Worm (Caenorhabditis elegans): Measurements from ENCODE around the gene R05G9.3.

Gene R05G9.3

DNA sequence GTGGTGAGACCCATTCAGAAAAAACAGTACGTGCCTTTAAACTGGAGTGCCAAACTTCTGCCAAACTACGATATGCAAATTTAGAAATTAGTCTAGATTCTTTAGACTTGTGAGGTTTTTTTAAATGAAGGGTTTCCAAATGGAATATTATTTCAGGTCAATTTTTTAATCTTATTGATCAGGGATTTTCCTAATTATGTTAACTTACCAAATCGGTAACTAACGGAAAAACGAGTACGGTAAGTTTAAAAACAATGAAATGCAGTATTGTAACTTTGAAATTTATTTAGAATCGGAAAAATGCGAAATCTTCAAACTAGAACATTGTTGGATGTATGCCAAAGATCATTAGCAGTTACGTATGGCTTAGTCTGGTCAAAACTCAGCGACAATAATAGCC is 15.0 kb upstream of the R05G9.3 start, which contains the start of gene C56E6.7:
TSS of gene C56E6.7 (plus strand) at position 301 of the 400 bp plus-strand sequence.
- TF ChIP-seq C04F5.9 (tag; optimal IDR thresholded peaks at IDR 0.05), result no peak
- no peak for TF ChIP-seq alr-1 (tag; optimal IDR thresholded peaks at IDR 0.05; ENCODE audit: borderline replicate concordance)
- TF ChIP-seq nhr-71 (tag; optimal IDR thresholded peaks at IDR 0.05), result no peak
- TF ChIP-seq fos-1 (tag; optimal IDR thresholded peaks at IDR 0.05), result no peak
- no peak for TF ChIP-seq nhr-84 (tag; optimal IDR thresholded peaks at IDR 0.05)
- TF ChIP-seq sptf-1 (tag; optimal IDR thresholded peaks at IDR 0.05), result no peak
- TF ChIP-seq ceh-82 (tag; optimal IDR thresholded peaks at IDR 0.05), result no peak
- TF ChIP-seq xbp-1 (tag; optimal IDR thresholded peaks at IDR 0.05), result no peak
- TF ChIP-seq aha-1 (tag; optimal IDR thresholded peaks at IDR 0.05), result no peak
- TF ChIP-seq fkh-8 (tag; optimal IDR thresholded peaks at IDR 0.05), result no peak
- TF ChIP-seq swsn-7 (tag; optimal IDR thresholded peaks at IDR 0.05), result no peak
- no peak for TF ChIP-seq hlh-4 (tag; optimal IDR thresholded peaks at IDR 0.05)

DNA sequence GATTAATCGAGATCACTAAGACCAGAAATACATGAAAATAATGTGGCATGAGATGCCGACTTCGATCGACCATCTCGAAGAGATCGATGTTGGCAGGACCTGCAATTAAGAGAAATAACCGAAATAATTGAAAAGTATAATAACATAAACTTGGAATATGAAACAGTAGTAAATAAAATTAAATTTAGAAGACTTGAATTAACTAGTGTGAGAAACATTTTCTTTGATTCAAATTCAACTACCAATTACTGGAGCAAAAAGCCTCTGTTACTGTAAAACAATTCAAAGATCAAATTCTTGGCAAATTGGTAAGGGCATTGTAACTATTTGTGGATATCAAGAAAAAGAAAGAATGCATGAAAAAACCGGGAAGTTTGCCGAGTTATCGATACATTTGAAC is 12.6 kb upstream of the R05G9.3 start, which contains the start of gene R05G9R.1:
TSS of gene R05G9R.1 (minus strand) at position 101 of the 400 bp plus-strand sequence.
- TF ChIP-seq efl-1 (optimal IDR thresholded peaks at IDR 0.05) (no peak), efl-1 (GFP tag; optimal IDR thresholded peaks at IDR 0.05 in 1 of 2) (peak in 1 of 2 experiments; percentile 9), mep-1 (tag; optimal IDR thresholded peaks at IDR 0.05) (no peak)

ce11 chrII:6513357-6513756 is 12.0 kb upstream of the R05G9.3 start:
- no peak for TF ChIP-seq nhr-28 (tag; optimal IDR thresholded peaks at IDR 0.05)
- TF ChIP-seq blmp-1 (tag; optimal IDR thresholded peaks at IDR 0.05), result peak; percentile 65
- TF ChIP-seq lir-3 (tag; optimal IDR thresholded peaks at IDR 0.05; ENCODE audit: poor library complexity), result no peak
- TF ChIP-seq C16A3.4 (tag; optimal IDR thresholded peaks at IDR 0.05), result no peak

DNA sequence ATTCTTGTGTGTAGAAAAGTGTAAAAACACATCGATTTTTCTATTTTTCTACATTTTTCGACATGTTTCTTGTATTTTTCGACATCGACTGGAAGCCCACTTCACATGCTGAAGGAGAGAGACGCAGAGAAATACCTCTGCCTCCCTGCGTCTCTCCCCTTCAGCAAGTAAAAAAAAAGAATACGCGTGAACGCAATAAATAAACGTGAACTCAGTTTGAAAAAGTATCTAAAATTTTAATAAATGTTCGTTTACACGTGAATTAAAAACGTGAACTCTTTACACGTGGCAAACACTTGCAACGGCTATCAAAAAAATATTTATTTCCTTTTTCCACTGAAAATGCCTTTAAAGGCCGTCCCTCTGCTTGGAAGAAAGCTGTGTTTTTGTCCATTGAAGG is 1.5 kb upstream of the R05G9.3 start, which contains the start of gene R05G9.1:
TSS of gene R05G9.1 (plus strand) at position 343 of the 400 bp plus-strand sequence.
- TF ChIP-seq efl-1 (optimal IDR thresholded peaks at IDR 0.05) (peak; percentile 19 to 35), efl-1 (GFP tag; optimal IDR thresholded peaks at IDR 0.05 in 1 of 2) (peak; percentile 1 to 90), swsn-7 (tag; optimal IDR thresholded peaks at IDR 0.05) (no peak), tbx-2 (tag; optimal IDR thresholded peaks at IDR 0.05) (no peak), C04F5.9 (tag; optimal IDR thresholded peaks at IDR 0.05) (no peak), lin-14 (GFP tag; optimal IDR thresholded peaks at IDR 0.05) (peak; percentile 43)

DNA sequence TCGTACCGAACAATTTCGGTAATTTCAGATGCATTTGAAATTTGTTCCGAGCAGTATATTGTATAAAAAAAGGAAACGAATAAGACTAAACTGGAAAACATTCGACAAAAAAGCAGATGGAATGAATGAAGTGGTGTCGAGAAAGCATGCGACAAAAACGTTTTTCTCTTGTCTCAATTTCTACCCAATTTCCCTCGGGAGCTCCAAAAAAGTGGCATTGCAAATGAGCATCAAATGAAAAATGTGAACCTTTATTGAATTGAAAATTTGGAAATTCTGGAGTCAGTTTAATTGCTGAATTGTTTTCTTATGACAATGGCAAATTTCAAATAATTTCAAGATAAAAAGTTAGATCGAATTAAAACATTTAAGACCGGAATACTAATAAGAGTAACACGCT is 1.2 kb downstream of the R05G9.3 start, which contains the start of gene R05G9.5:
TSS of gene R05G9.5 (minus strand) at position 101 of the 400 bp plus-strand sequence.
- TF ChIP-seq lin-14 (GFP tag; optimal IDR thresholded peaks at IDR 0.05) (peak; percentile 12), snpc-4 (tag; optimal IDR thresholded peaks at IDR 0.05) (no peak), mef-2 (tag; optimal IDR thresholded peaks at IDR 0.05) (no peak), vab-15 (tag; optimal IDR thresholded peaks at IDR 0.05) (no peak), fkh-10 (GFP tag; optimal IDR thresholded peaks at IDR 0.05) (no peak), nhr-71 (tag; optimal IDR thresholded peaks at IDR 0.05) (no peak), lin-15B (tag; optimal IDR thresholded peaks at IDR 0.05) (no peak)

DNA sequence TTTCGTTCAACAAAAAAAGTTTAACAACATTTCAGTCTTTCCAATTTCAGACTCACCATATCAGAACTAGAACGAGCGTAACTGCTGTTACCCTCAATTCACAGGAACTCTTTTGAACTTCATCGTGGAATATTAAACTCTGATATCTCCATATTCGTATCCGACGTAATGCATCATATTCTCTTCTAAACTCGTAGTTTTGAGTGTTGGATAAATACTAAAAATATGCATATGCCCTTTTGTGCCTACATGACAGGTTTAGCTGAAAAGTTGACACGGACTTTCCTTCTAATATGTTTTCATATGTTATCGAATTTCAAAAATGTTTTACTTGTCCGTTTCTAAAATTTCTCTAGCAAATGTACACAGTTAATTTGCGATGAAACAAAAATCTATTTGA is 2.3 kb downstream of the R05G9.3 start, which contains the start of gene twk-49:
TSS of gene twk-49 (minus strand) at position 101 of the 400 bp plus-strand sequence.
- TF ChIP-seq ceh-90 (tag; optimal IDR thresholded peaks at IDR 0.05) (no peak), unc-62 (GFP tag; optimal IDR thresholded peaks at IDR 0.05) (no peak), hlh-4 (tag; optimal IDR thresholded peaks at IDR 0.05) (no peak), nhr-28 (tag; optimal IDR thresholded peaks at IDR 0.05) (no peak), elt-2 (tag; optimal IDR thresholded peaks at IDR 0.05) (no peak), ztf-4 (tag; optimal IDR thresholded peaks at IDR 0.05) (no peak)

ce11 chrII:6498609-6499008 is 2.7 kb downstream of the R05G9.3 start:
- TF ChIP-seq C04F5.9 (tag; optimal IDR thresholded peaks at IDR 0.05) (no peak), nhr-47 (tag; optimal IDR thresholded peaks at IDR 0.05) (no peak), hlh-17 (GFP tag; optimal IDR thresholded peaks at IDR 0.05; ENCODE audit: borderline replicate concordance) (no peak), unc-30 (tag; optimal IDR thresholded peaks at IDR 0.05) (no peak), fkh-10 (GFP tag; optimal IDR thresholded peaks at IDR 0.05) (peak; percentile 44), lin-14 (GFP tag; optimal IDR thresholded peaks at IDR 0.05) (peak; percentile 59), ces-1 (GFP tag; optimal IDR thresholded peaks at IDR 0.05) (no peak)

Measured in whole organism, L1 larva.